Fruit fly (Drosophila melanogaster) whole organism, embryonic: Measurements from ENCODE around the gene Fit2.

Experiments used
- CG13287 ChIP-seq: fragments of 200-800 bp; sonication (Bioruptor generic); IDR thresholded peaks from 2 replicates; pipeline ENCODE4 v1.3.6; 2022; ENCODE audit warnings: missing biosample characterization, missing genetic modification characterization; ENCODE audit not compliant: partially characterized antibody
- CG17328 ChIP-seq: fragments of 200-800 bp; sonication (Bioruptor generic); IDR thresholded peaks from 2 replicates; pipeline ENCODE4 v1.3.6; 2022; ENCODE audit warnings: missing biosample characterization, missing genetic modification characterization
- CG9932 ChIP-seq: fragments of 200-800 bp; sonication (Bioruptor generic); IDR thresholded peaks from 2 replicates; pipeline ENCODE4 v1.3.6; 2022; ENCODE audit warnings: missing biosample characterization, missing genetic modification characterization
- CoRest ChIP-seq: fragments of 200-800 bp; sonication (Bioruptor generic); optimal IDR thresholded peaks from 3 replicates; lab custom pipeline; 2018; ENCODE audit warnings: missing biosample characterization, mild to moderate bottlenecking, missing genetic modification characterization, moderate library complexity
- Hr39 ChIP-seq: fragments of >200 bp; optimal IDR thresholded peaks from 2 replicates; lab custom pipeline; 2017
- emc ChIP-seq: fragments of 200-800 bp; sonication (Bioruptor generic); optimal IDR thresholded peaks from 2 replicates; lab custom pipeline; 2016; ENCODE audit warnings: missing biosample characterization, missing genetic modification characterization

DNA sequence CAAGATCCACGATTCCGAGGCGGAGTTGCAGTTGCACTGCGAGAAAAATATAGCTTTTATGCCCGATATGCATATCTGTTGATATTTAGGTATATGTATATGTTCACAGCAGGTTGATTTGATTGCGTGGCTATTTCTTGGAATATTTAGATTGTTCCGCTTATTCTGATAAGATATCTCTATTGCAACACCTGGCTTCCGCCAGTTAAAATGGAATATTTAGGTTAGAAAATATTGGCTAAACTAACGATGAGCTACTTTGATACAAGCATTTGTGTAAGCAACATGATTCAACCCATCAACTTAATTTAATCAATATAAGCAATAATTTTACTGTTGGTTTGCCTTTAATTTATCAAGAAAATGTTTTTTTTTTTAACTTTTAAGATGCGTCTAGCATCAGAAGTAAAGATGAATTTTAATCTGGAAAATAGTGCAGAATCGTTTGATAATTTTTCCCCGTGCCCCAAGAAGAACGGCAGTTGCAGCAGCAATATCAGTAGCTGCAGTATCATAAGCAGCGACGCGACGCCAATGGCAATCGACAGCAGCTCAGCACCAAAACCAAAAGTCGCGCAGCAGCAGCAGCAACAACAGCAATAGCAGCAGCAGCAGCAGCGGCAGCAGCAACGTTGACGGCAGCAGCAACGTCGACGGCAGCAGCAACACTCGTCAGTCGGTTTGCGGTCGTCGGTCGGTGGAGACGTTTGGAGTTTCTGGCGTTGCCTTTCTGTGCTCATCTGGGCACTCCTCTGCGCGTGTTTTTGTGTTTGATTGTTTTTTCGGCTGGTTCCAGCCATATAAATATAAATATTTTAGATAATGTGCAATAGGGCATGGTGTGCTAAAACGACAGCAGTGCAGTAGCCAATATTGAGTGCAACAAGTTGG lies 48.2 kb upstream of the Fit2 start:
- no peak for TF ChIP-seq CG9932
- no peak for TF ChIP-seq CoRest (tag; lab: Kevin White, UChicago)
- peak; percentile 39; the same call in 1 of the 2 replicates for TF ChIP-seq CG13287 (GFP tag; lab: Robert Waterston, UW)
- no peak for TF ChIP-seq Hr39
- TF ChIP-seq CG17328 (GFP tag; lab: Robert Waterston, UW), result no peak
- no peak for TF ChIP-seq emc (GFP tag; lab: Kevin White, UChicago)
